Worm (Caenorhabditis elegans) whole organism, L4 larva: ENCODE results near the gene C27D9.2.

Experiments used
- F10B5.3 ChIP-seq: sonication (generic microtip); optimal IDR thresholded peaks from 2 replicates; lab custom pipeline; 2016; ENCODE audit warnings: mild to moderate bottlenecking, missing genetic modification characterization, missing compliant biosample characterization
- F44E2.7 ChIP-seq: fragments of 200-800 bp; sonication (Bioruptor generic); IDR thresholded peaks from 2 replicates; pipeline ENCODE4 v2.1.2; 2022; ENCODE audit warnings: missing genetic modification characterization, missing compliant biosample characterization
- T20F7.1 ChIP-seq: fragments of 200-800 bp; sonication (Bioruptor generic); optimal IDR thresholded peaks from 2 replicates; lab custom pipeline; 2018; ENCODE audit warnings: mild to moderate bottlenecking, missing genetic modification characterization, missing compliant biosample characterization
- Y105C5A.15 ChIP-seq: fragments of 200-800 bp; sonication (Bioruptor generic); IDR thresholded peaks from 2 replicates; pipeline ENCODE4 v1.3.6; 2022; ENCODE audit warnings: missing genetic modification characterization, missing compliant biosample characterization
- Y48G9A.11 ChIP-seq: fragments of 200-800 bp; sonication (Bioruptor generic); IDR thresholded peaks from 2 replicates; pipeline ENCODE4 v1.3.6; 2022; ENCODE audit warnings: missing genetic modification reagents, missing genetic modification characterization, missing compliant biosample characterization
- Y5F2A.4 ChIP-seq: fragments of 200-800 bp; sonication (Bioruptor generic); optimal IDR thresholded peaks from 2 replicates; lab custom pipeline; 2018; ENCODE audit warnings: mild to moderate bottlenecking, missing genetic modification characterization, missing compliant biosample characterization
- ZK337.2 ChIP-seq: fragments of 200-800 bp; sonication (Bioruptor generic); IDR thresholded peaks from 2 replicates; pipeline ENCODE4 v1.3.6; 2022; ENCODE audit warnings: missing genetic modification reagents, missing genetic modification characterization, missing compliant biosample characterization
- arid-1 ChIP-seq: fragments of 200-800 bp; sonication (Bioruptor generic); conservative IDR thresholded peaks from 2 replicates; pipeline ENCODE4 v1.3.6; 2022; ENCODE audit warnings: missing genetic modification reagents, missing genetic modification characterization, missing compliant biosample characterization
- ceh-20 ChIP-seq: fragments of 200-800 bp; sonication (Bioruptor generic); IDR thresholded peaks from 2 replicates; pipeline ENCODE4 v1.3.6; 2022; ENCODE audit warnings: missing genetic modification reagents, missing genetic modification characterization, missing compliant biosample characterization
- ceh-32 ChIP-seq: sonication (generic microtip); optimal IDR thresholded peaks from 2 replicates; lab custom pipeline; 2016; ENCODE audit warnings: mild to moderate bottlenecking, missing genetic modification characterization, missing compliant biosample characterization; ENCODE audit not compliant: poor library complexity
- ceh-82 ChIP-seq: sonication (generic microtip); optimal IDR thresholded peaks from 2 replicates; lab custom pipeline; 2017; ENCODE audit warnings: missing biosample characterization, missing genetic modification characterization
- ctbp-1 ChIP-seq: fragments of 200-800 bp; sonication (Bioruptor generic); IDR thresholded peaks from 2 replicates; pipeline ENCODE4 v1.3.6; 2022; ENCODE audit warnings: missing genetic modification reagents, missing genetic modification characterization, missing compliant biosample characterization
- daf-12 ChIP-seq: fragments of 150-350 bp; optimal IDR thresholded peaks from 2 replicates; lab custom pipeline; 2014; ENCODE audit warnings: missing biosample characterization, missing genetic modification reagents, missing genetic modification characterization
- daf-16 ChIP-seq, 3 experiments: sonication (generic microtip); optimal IDR thresholded peaks; 2 replicates each; lab custom pipeline; 2016 to 2017; ENCODE audit warnings: missing genetic modification characterization in 3 of 3, missing genetic modification reagents in 3 of 3, mild to moderate bottlenecking in 2 of 3, missing compliant biosample characterization in 2 of 3, missing biosample characterization in 1 of 3, moderate library complexity in 1 of 3
- daf-19 ChIP-seq: fragments of 200-800 bp; sonication (Bioruptor generic); conservative IDR thresholded peaks from 2 replicates; pipeline ENCODE4 v1.3.6; 2022; ENCODE audit warnings: missing genetic modification characterization, missing compliant biosample characterization
- dmd-6 ChIP-seq: fragments of 200-800 bp; sonication (Bioruptor generic); IDR thresholded peaks from 2 replicates; pipeline ENCODE4 v1.3.6; 2022; ENCODE audit warnings: missing genetic modification reagents, missing genetic modification characterization, missing compliant biosample characterization
- dve-1 ChIP-seq: sonication (generic microtip); optimal IDR thresholded peaks from 2 replicates; lab custom pipeline; 2017; ENCODE audit warnings: antibody characterized with exemption, mild to moderate bottlenecking, missing genetic modification characterization, missing compliant biosample characterization; ENCODE audit not compliant: insufficient read depth
- hif-1 ChIP-seq, 2 experiments: sonication (generic microtip); optimal IDR thresholded peaks; 2 replicates each; lab custom pipeline; 2016 to 2017; ENCODE audit warnings: missing compliant biosample characterization in 2 of 2, missing genetic modification characterization in 2 of 2, missing genetic modification reagents in 2 of 2, missing genotype in 2 of 2, mild to moderate bottlenecking in 1 of 2
- hlh-11 ChIP-seq: fragments of 200-800 bp; sonication (Bioruptor generic); optimal IDR thresholded peaks from 2 replicates; lab custom pipeline; 2018; ENCODE audit warnings: mild to moderate bottlenecking, missing genetic modification characterization, missing compliant biosample characterization
- hlh-30 ChIP-seq: sonication (generic microtip); optimal IDR thresholded peaks from 2 replicates; lab custom pipeline; 2017; ENCODE audit warnings: antibody characterized with exemption, mild to moderate bottlenecking, missing genetic modification characterization, missing compliant biosample characterization; ENCODE audit not compliant: insufficient read depth
- hmg-1.1 ChIP-seq: fragments of 200-800 bp; sonication (Bioruptor generic); IDR thresholded peaks from 2 replicates; pipeline ENCODE4 v1.3.6; 2022; ENCODE audit warnings: missing genetic modification reagents, missing genetic modification characterization, missing compliant biosample characterization
- lim-7 ChIP-seq: fragments of 200-800 bp; sonication (Bioruptor generic); IDR thresholded peaks from 2 replicates; pipeline ENCODE4 v1.3.6; 2022; ENCODE audit warnings: missing genetic modification characterization, missing compliant biosample characterization
- lin-1 ChIP-seq: fragments of 200-800 bp; sonication (Bioruptor generic); IDR thresholded peaks from 2 replicates; pipeline ENCODE4 v1.3.6; 2022; ENCODE audit warnings: missing genetic modification reagents, missing genetic modification characterization, missing compliant biosample characterization
- lin-38 ChIP-seq: fragments of 200-800 bp; sonication (Bioruptor generic); IDR thresholded peaks from 2 replicates; pipeline ENCODE4 v1.3.6; 2022; ENCODE audit warnings: missing genetic modification reagents, missing genetic modification characterization, missing compliant biosample characterization
- lir-3 ChIP-seq: sonication (generic microtip); optimal IDR thresholded peaks from 2 replicates; lab custom pipeline; 2016; ENCODE audit warnings: mild to moderate bottlenecking, missing genetic modification characterization, missing compliant biosample characterization
- lsy-2 ChIP-seq, 2 experiments: fragments of 150-350 bp in 1 of 2; sonication (generic microtip) in 1 of 2; optimal IDR thresholded peaks; 2 replicates each; lab custom pipeline; 2014 to 2017; ENCODE audit warnings: missing biosample characterization in 2 of 2, missing genetic modification characterization in 2 of 2
- mdl-1 ChIP-seq, 2 experiments: fragments of 150-350 bp in 1 of 2; sonication (generic microtip) in 1 of 2; optimal IDR thresholded peaks; 2 replicates each; lab custom pipeline; 2014 to 2017; ENCODE audit warnings: missing biosample characterization in 2 of 2, missing genetic modification characterization in 2 of 2
- mes-2 ChIP-seq: sonication (generic microtip); optimal IDR thresholded peaks from 2 replicates; lab custom pipeline; 2016; ENCODE audit warnings: missing genotype, mild to moderate bottlenecking, missing genetic modification characterization, missing compliant biosample characterization; ENCODE audit not compliant: poor library complexity, severe bottlenecking
- mxl-3 ChIP-seq: fragments of 200-800 bp; sonication (Bioruptor generic); optimal IDR thresholded peaks from 2 replicates; lab custom pipeline; 2018; ENCODE audit warnings: mild to moderate bottlenecking, missing genetic modification characterization, missing compliant biosample characterization
- nhr-102 ChIP-seq: sonication (generic microtip); optimal IDR thresholded peaks from 2 replicates; lab custom pipeline; 2016; ENCODE audit warnings: mild to moderate bottlenecking, missing genetic modification characterization, moderate library complexity, missing compliant biosample characterization
- nhr-28 ChIP-seq: fragments of 150-350 bp; optimal IDR thresholded peaks from 2 replicates; lab custom pipeline; 2014; ENCODE audit warnings: missing biosample characterization, missing genetic modification characterization
- nhr-48 ChIP-seq: sonication (generic microtip); optimal IDR thresholded peaks from 2 replicates; lab custom pipeline; 2016; ENCODE audit warnings: mild to moderate bottlenecking, missing genetic modification characterization, missing compliant biosample characterization
- nhr-6 ChIP-seq: fragments of 150-350 bp; optimal IDR thresholded peaks from 2 replicates; lab custom pipeline; 2014; ENCODE audit warnings: missing biosample characterization, missing genetic modification characterization
- pha-4 ChIP-seq, 2 experiments: fragments of 150-350 bp in 1 of 2; fragments of 200-800 bp in 1 of 2; sonication (Bioruptor generic) in 1 of 2; IDR thresholded peaks in 1 of 2; optimal IDR thresholded peaks in 1 of 2; 2 replicates each; pipeline versions ENCODE4 v1.3.6 to Lab custom; 2014 to 2022; ENCODE audit warnings: missing genetic modification characterization in 2 of 2, missing genetic modification reagents in 2 of 2, missing biosample characterization in 1 of 2, missing compliant biosample characterization in 1 of 2
- pqm-1 ChIP-seq: sonication (generic microtip); optimal IDR thresholded peaks from 2 replicates; lab custom pipeline; 2017; ENCODE audit warnings: missing biosample characterization, missing genetic modification characterization
- set-16 ChIP-seq: fragments of 200-800 bp; sonication (Bioruptor generic); IDR thresholded peaks from 2 replicates; pipeline ENCODE4 v1.3.6; 2022; ENCODE audit warnings: missing genetic modification reagents, missing genetic modification characterization, missing compliant biosample characterization
- spr-1 ChIP-seq: sonication (generic microtip); optimal IDR thresholded peaks from 2 replicates; lab custom pipeline; 2016; ENCODE audit warnings: mild to moderate bottlenecking, missing genetic modification characterization, missing compliant biosample characterization
- spr-3 ChIP-seq: fragments of 200-800 bp; sonication (Bioruptor generic); optimal IDR thresholded peaks from 2 replicates; lab custom pipeline; 2018; ENCODE audit warnings: mild to moderate bottlenecking, missing genetic modification characterization, missing compliant biosample characterization
- unc-130 ChIP-seq: sonication (generic microtip); optimal IDR thresholded peaks from 2 replicates; lab custom pipeline; 2016; ENCODE audit warnings: missing genetic modification reagents, missing genetic modification characterization, missing compliant biosample characterization
- unc-62 ChIP-seq, 3 experiments: fragments of 150-350 bp in 1 of 3; sonication (generic microtip); optimal IDR thresholded peaks in 2 of 3; peaks in 1 of 3; 1 replicate in 1 of 3; 2 replicates in 2 of 3; lab custom pipeline; 2014 to 2017; ENCODE audit warnings: missing biosample characterization in 3 of 3, missing genetic modification characterization in 3 of 3, missing genetic modification reagents in 3 of 3, missing genotype in 1 of 3
- zip-2 ChIP-seq: fragments of 150-350 bp; optimal IDR thresholded peaks from 2 replicates; lab custom pipeline; 2014; ENCODE audit warnings: missing biosample characterization, missing genetic modification characterization
- ztf-11 ChIP-seq: fragments of 150-350 bp; optimal IDR thresholded peaks from 2 replicates; lab custom pipeline; 2014; ENCODE audit warnings: missing biosample characterization, missing genetic modification characterization

Gene C27D9.2

ce11 chrII:4726120-4726519, 30.5 kb downstream of the C27D9.2 start, which contains the start of gene F10G7.10 (continued):
- TF ChIP-seq dmd-6 (GFP tag; lab: Robert Waterston, UW), result no peak
- TF ChIP-seq ZK337.2 (GFP tag; lab: Robert Waterston, UW), result no peak
- TF ChIP-seq Y105C5A.15 (GFP tag; lab: Robert Waterston, UW), result no peak
- peak in 1 of 2 experiments; percentile 50 for TF ChIP-seq hif-1 (tag; optimal IDR thresholded peaks at IDR 0.05; lab: Kevin White, UChicago)
- TF ChIP-seq arid-1 (GFP tag; lab: Robert Waterston, UW), result no peak
- TF ChIP-seq Y48G9A.11 (GFP tag; lab: Robert Waterston, UW), result no peak
- TF ChIP-seq lir-3 (tag; lab: Kevin White, UChicago), result no peak
- TF ChIP-seq lin-1 (GFP tag; lab: Robert Waterston, UW), result no peak
- TF ChIP-seq hmg-1.1 (GFP tag; lab: Robert Waterston, UW), result 0 out of 2 replicates have a peak, but pooled peaks have one; percentile 39
- no peak for TF ChIP-seq daf-12 (tag; lab: Kevin White, UChicago)
- peak; percentile 69 for TF ChIP-seq mxl-3 (GFP tag; lab: Kevin White, UChicago)
- no peak for TF ChIP-seq ztf-11 (tag; lab: Kevin White, UChicago)
- no peak for TF ChIP-seq ceh-82 (tag; lab: Kevin White, UChicago)
- TF ChIP-seq unc-130 (GFP tag; lab: Kevin White, UChicago), result no peak
- no peak for TF ChIP-seq daf-19 (GFP tag; lab: Robert Waterston, UW)
- no peak for TF ChIP-seq pha-4 (GFP tag; IDR thresholded peaks at IDR 0.05; lab: Robert Waterston, UW)
- TF ChIP-seq pha-4 (tag; optimal IDR thresholded peaks at IDR 0.05; lab: Kevin White, UChicago), result no peak
- no peak for TF ChIP-seq ceh-20 (GFP tag; lab: Robert Waterston, UW)
- TF ChIP-seq mdl-1 (tag; optimal IDR thresholded peaks at IDR 0.05; lab: Kevin White, UChicago), result peak; percentile 30 to 84

- TF ChIP-seq pqm-1 (peak; percentile 75), Y5F2A.4 (GFP tag; lab: Kevin White, UChicago) (no peak), dve-1 (tag; lab: Kevin White, UChicago) (peak; percentile 13), dmd-6 (GFP tag; lab: Robert Waterston, UW) (peak; percentile 42; the same call in 1 of the 2 replicates), set-16 (GFP tag; lab: Robert Waterston, UW) (no peak), nhr-28 (tag; lab: Kevin White, UChicago) (peak; percentile 80), hlh-30 (peak; percentile 30), daf-16 (GFP tag; optimal IDR thresholded peaks at IDR 0.05; lab: Kevin White, UChicago) (no peak), daf-16 (tag; optimal IDR thresholded peaks at IDR 0.05; lab: Kevin White, UChicago) (peak; percentile 27), hlh-11 (tag; lab: Kevin White, UChicago) (peak; percentile 20)
Observed at ce11 chrII:4715676-4716075, 41.0 kb downstream of the C27D9.2 start, which contains the start of gene F41C3.8. Gene F41C3.8 (plus strand): TSS chrII:4716046.

ce11 chrII:4710813-4711212, 45.8 kb downstream of the C27D9.2 start:
- TF ChIP-seq unc-62 (GFP tag; optimal IDR thresholded peaks at IDR 0.05 in 1 of 2; lab: Kevin White, UChicago) (peak in 1 of 2 experiments; percentile 96), unc-62 (tag; optimal IDR thresholded peaks at IDR 0.05; lab: Kevin White, UChicago) (no peak), nhr-6 (tag; lab: Kevin White, UChicago) (no peak), zip-2 (tag; lab: Kevin White, UChicago) (no peak), spr-1 (tag; lab: Kevin White, UChicago) (no peak), F44E2.7 (GFP tag; lab: Robert Waterston, UW) (no peak), ctbp-1 (GFP tag; lab: Robert Waterston, UW) (no peak)

ce11 chrII:4710120-4710519, 46.5 kb downstream of the C27D9.2 start, which contains the start of gene tag-151:
Gene tag-151 (plus strand): TSS chrII:4710277.
- TF ChIP-seq mes-2, result no peak
- no peak for TF ChIP-seq ceh-32
- peak; percentile 54 for TF ChIP-seq F10B5.3 (tag; lab: Kevin White, UChicago)
- TF ChIP-seq zip-2 (tag; lab: Kevin White, UChicago), result peak; percentile 54
- TF ChIP-seq arid-1 (GFP tag; lab: Robert Waterston, UW), result peak; percentile 56; the same call in 1 of the 2 replicates
- no peak for TF ChIP-seq T20F7.1 (GFP tag; lab: Kevin White, UChicago)
- TF ChIP-seq spr-3, result peak; percentile 58
- peak; percentile 16 for TF ChIP-seq nhr-48 (tag; lab: Kevin White, UChicago)
- TF ChIP-seq Y48G9A.11 (GFP tag; lab: Robert Waterston, UW), result peak; percentile 24; the same call in 1 of the 2 replicates
- TF ChIP-seq lim-7, result 0 out of 2 replicates have a peak, but pooled peaks have one; percentile 22
- peak; percentile 77 for TF ChIP-seq nhr-102 (tag; lab: Kevin White, UChicago)
- TF ChIP-seq lin-38 (GFP tag; lab: Robert Waterston, UW), result peak; percentile 65
- peak in 1 of 2 experiments; percentile 54 for TF ChIP-seq daf-16 (GFP tag; optimal IDR thresholded peaks at IDR 0.05; lab: Kevin White, UChicago)
- TF ChIP-seq daf-16 (tag; optimal IDR thresholded peaks at IDR 0.05; lab: Kevin White, UChicago), result no peak
- peak; percentile 36 for TF ChIP-seq spr-1 (tag; lab: Kevin White, UChicago)
- peak in 1 of 2 experiments; percentile 41 for TF ChIP-seq lsy-2 (tag; optimal IDR thresholded peaks at IDR 0.05; lab: Kevin White, UChicago)
